Fruit fly (Drosophila melanogaster): ENCODE results near the gene jvl.

jvl gene

dm6 chr3R:14741192-14741915 lies at the start of gene jvl, which contains the start of gene eff (continued):
- peak; percentile 56 for TF ChIP-seq onecut (GFP tag; IDR thresholded peaks at IDR 0.05)
- peak; percentile 19; the same call in 1 of the 2 replicates for TF ChIP-seq CG31441 (GFP tag; IDR thresholded peaks at IDR 0.05)
- 0 out of 2 replicates have a peak, but pooled peaks have one; percentile 25 for TF ChIP-seq GATAe (GFP tag; conservative IDR thresholded peaks at IDR 0.05)
- no peak for TF ChIP-seq CG7556 (GFP tag; optimal IDR thresholded peaks at IDR 0.05)
- TF ChIP-seq gem (tag; optimal IDR thresholded peaks at IDR 0.05) = peak; percentile 54
- TF ChIP-seq CG3065 (GFP tag; optimal IDR thresholded peaks at IDR 0.05) = no peak
- TF ChIP-seq bsh (GFP tag; optimal IDR thresholded peaks at IDR 0.05) = peak in 1 of 2 experiments; percentile 24
- TF ChIP-seq MBD-R2 (GFP tag; IDR thresholded peaks at IDR 0.05) = peak; percentile 55
- peak; percentile 23 for TF ChIP-seq CG13123 (GFP tag; optimal IDR thresholded peaks at IDR 0.05)
- peak; percentile 26; the same call in 1 of the 2 replicates for TF ChIP-seq CG8765 (GFP tag; IDR thresholded peaks at IDR 0.05)
- TF ChIP-seq nau (GFP tag; optimal IDR thresholded peaks at IDR 0.05) = no peak
- TF ChIP-seq CG34422 (GFP tag; IDR thresholded peaks at IDR 0.05) = peak; percentile 15; the same call in 1 of the 3 replicates
- TF ChIP-seq ato (GFP tag; IDR thresholded peaks at IDR 0.05; ENCODE audit: partially characterized antibody) = peak; percentile 88
- peak; percentile 58 for TF ChIP-seq vfl (GFP tag; optimal IDR thresholded peaks at IDR 0.05)
- TF ChIP-seq dm (GFP tag; optimal IDR thresholded peaks at IDR 0.05) = no peak
- TF ChIP-seq Opbp (GFP tag; IDR thresholded peaks at IDR 0.05; ENCODE audit: partially characterized antibody) = peak; percentile 87
- peak; percentile 55 for TF ChIP-seq CG33213 (GFP tag; optimal IDR thresholded peaks at IDR 0.05)
- TF ChIP-seq mld (GFP tag; IDR thresholded peaks at IDR 0.05; ENCODE audit: partially characterized antibody) = peak; percentile 81; the same call in 2 of the 3 replicates
- peak; percentile 28 for TF ChIP-seq Blimp-1 (GFP tag; optimal IDR thresholded peaks at IDR 0.05)
- TF ChIP-seq NC2β (GFP tag; optimal IDR thresholded peaks at IDR 0.05) = peak; percentile 34
- 0 out of 2 replicates have a peak, but pooled peaks have one; percentile 13 for TF ChIP-seq CG6272 (GFP tag; IDR thresholded peaks at IDR 0.05)
- TF ChIP-seq Taf1 (GFP tag; IDR thresholded peaks at IDR 0.05) = peak; percentile 38; the same call in 1 of the 2 replicates
- peak; percentile 99 for TF ChIP-seq Doc3 (GFP tag; IDR thresholded peaks at IDR 0.05; ENCODE audit: partially characterized antibody)
- no peak for TF ChIP-seq bigmax (GFP tag; optimal IDR thresholded peaks at IDR 0.05)
- peak; percentile 45; the same call in 1 of the 2 replicates for TF ChIP-seq Xrp1 (GFP tag; IDR thresholded peaks at IDR 0.05)
- TF ChIP-seq Max (GFP tag; optimal IDR thresholded peaks at IDR 0.05) = peak; percentile 38
- peak; percentile 46; the same call in 1 of the 2 replicates for TF ChIP-seq cas (GFP tag; IDR thresholded peaks at IDR 0.05)
- peak; percentile 64 for TF ChIP-seq stwl (tag; optimal IDR thresholded peaks at IDR 0.05)
- TF ChIP-seq Dref (GFP tag; IDR thresholded peaks at IDR 0.05) = peak; percentile 73
- TF ChIP-seq CG8388 (GFP tag; optimal IDR thresholded peaks at IDR 0.05) = peak; percentile 16

DNA sequence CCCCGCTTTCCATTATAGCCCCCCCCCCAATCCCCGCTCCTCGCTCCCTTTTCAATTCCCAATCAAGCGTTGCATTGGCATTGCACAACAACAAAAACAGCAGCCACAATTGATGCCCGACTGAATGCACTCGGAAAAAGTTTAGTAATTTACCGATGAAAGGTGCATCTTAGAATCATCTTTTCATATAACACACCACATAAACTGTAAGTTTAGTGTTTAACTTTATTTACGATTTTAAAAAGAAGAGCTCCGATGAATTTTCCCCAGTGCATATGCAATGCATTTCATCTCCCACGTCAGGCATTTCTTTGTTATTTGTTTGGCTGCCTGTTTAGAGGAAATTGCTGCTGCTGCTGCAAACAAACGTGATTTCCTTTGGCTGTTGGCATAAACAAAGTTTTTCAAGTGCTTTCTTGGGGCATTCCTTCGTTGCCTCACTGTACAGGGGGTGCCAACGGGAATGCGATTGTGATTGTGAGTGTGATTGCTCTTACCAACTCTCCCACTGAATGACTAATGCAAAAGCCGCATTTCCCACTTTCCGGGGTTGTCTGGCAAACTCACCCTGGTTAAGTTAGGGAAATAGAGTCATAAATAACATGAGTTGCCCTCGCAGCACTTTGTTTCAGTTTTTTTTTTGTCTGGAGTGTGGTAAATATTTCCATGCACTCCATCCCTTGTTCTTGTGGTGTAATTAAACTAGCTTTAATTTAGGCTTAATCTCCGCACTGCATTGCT lies 49.0 kb upstream of the jvl start:
- peak; percentile 82 for TF ChIP-seq sisA (GFP tag; IDR thresholded peaks at IDR 0.05)
- TF ChIP-seq gt (GFP tag; IDR thresholded peaks at IDR 0.05) = peak; percentile 60
- peak in 1 of 2 experiments; percentile 42 for TF ChIP-seq eve (GFP tag; optimal IDR thresholded peaks at IDR 0.05)
- TF ChIP-seq CG3407 (GFP tag; optimal IDR thresholded peaks at IDR 0.05) = peak; percentile 57
- no peak for TF ChIP-seq insv (GFP tag; optimal IDR thresholded peaks at IDR 0.05)
- TF ChIP-seq pfk (GFP tag; optimal IDR thresholded peaks at IDR 0.05) = no peak
- TF ChIP-seq Dip2 (GFP tag; IDR thresholded peaks at IDR 0.05) = no peak
- peak; percentile 83 for TF ChIP-seq CG4424 (GFP tag; optimal IDR thresholded peaks at IDR 0.05)
- no peak for TF ChIP-seq ash1 (GFP tag; optimal IDR thresholded peaks at IDR 0.05)
- TF ChIP-seq Hr3 (GFP tag; optimal IDR thresholded peaks at IDR 0.05) = peak; percentile 50
- peak; percentile 41 for TF ChIP-seq CG6813 (GFP tag; optimal IDR thresholded peaks at IDR 0.05)
- peak; percentile 48 for TF ChIP-seq jing (GFP tag; optimal IDR thresholded peaks at IDR 0.05)
- TF ChIP-seq CG10543 (GFP tag; optimal IDR thresholded peaks at IDR 0.05) = no peak
- no peak for TF ChIP-seq dan (GFP tag; IDR thresholded peaks at IDR 0.05)
- TF ChIP-seq amos (GFP tag; IDR thresholded peaks at IDR 0.05; ENCODE audit: partially characterized antibody) = 0 out of 2 replicates have a peak, but pooled peaks have one; percentile 8
- peak; percentile 57; the same call in 1 of the 2 replicates for TF ChIP-seq Rx (GFP tag; IDR thresholded peaks at IDR 0.05)
- no peak for TF ChIP-seq CG12744 (GFP tag; optimal IDR thresholded peaks at IDR 0.05)
- TF ChIP-seq Oli (tag; optimal IDR thresholded peaks at IDR 0.05) = peak; percentile 68
- TF ChIP-seq CTCF (GFP tag; optimal IDR thresholded peaks at IDR 0.05) = peak; percentile 6

All from whole organism, embryonic.